Worm (Caenorhabditis elegans) whole organism, midembryonic: Measurements from ENCODE around the gene ceh-89.

Experiments used
- T22C8.4 ChIP-seq: fragments of 200-800 bp; sonication (Bioruptor generic); IDR thresholded peaks from 2 replicates; pipeline ENCODE4 v1.3.6; 2022; ENCODE audit warnings: missing genetic modification characterization, missing compliant biosample characterization
- cog-1 ChIP-seq: sonication (generic microtip); optimal IDR thresholded peaks from 2 replicates; lab custom pipeline; 2016; ENCODE audit warnings: missing genetic modification characterization, missing compliant biosample characterization
- flt-1 ChIP-seq: fragments of 200-800 bp; sonication (Bioruptor generic); IDR thresholded peaks from 2 replicates; pipeline ENCODE4 v1.3.6; 2022; ENCODE audit warnings: missing genetic modification characterization, missing compliant biosample characterization
- klf-2 ChIP-seq: fragments of 200-800 bp; sonication (Bioruptor generic); conservative IDR thresholded peaks from 2 replicates; pipeline ENCODE4 v1.3.6; 2022; ENCODE audit warnings: missing genetic modification reagents, missing genetic modification characterization, missing compliant biosample characterization
- med-1 ChIP-seq: sonication (generic microtip); optimal IDR thresholded peaks from 2 replicates; lab custom pipeline; 2017; ENCODE audit warnings: missing genetic modification characterization, mild to moderate bottlenecking, missing compliant biosample characterization, antibody characterized with exemption, missing genetic modification reagents; ENCODE audit not compliant: insufficient read depth
- ref-1 ChIP-seq: fragments of 200-800 bp; sonication (Bioruptor generic); conservative IDR thresholded peaks from 2 replicates; pipeline ENCODE4 v1.3.6; 2022; ENCODE audit warnings: missing genetic modification reagents, missing genetic modification characterization, missing compliant biosample characterization
- tab-1 ChIP-seq: fragments of 200-800 bp; sonication (Bioruptor generic); IDR thresholded peaks from 2 replicates; pipeline ENCODE4 v1.3.6; 2022; ENCODE audit warnings: missing genetic modification characterization, missing compliant biosample characterization
- ztf-23 ChIP-seq: fragments of 200-800 bp; sonication (Bioruptor generic); IDR thresholded peaks from 2 replicates; pipeline ENCODE4 v1.3.6; 2022; ENCODE audit warnings: missing genetic modification reagents, missing genetic modification characterization, missing compliant biosample characterization
- ztf-29 ChIP-seq: fragments of 200-800 bp; sonication (Bioruptor generic); IDR thresholded peaks from 2 replicates; pipeline ENCODE4 v1.3.6; 2022; ENCODE audit warnings: missing genetic modification reagents, missing genetic modification characterization, missing compliant biosample characterization

Gene ceh-89

DNA sequence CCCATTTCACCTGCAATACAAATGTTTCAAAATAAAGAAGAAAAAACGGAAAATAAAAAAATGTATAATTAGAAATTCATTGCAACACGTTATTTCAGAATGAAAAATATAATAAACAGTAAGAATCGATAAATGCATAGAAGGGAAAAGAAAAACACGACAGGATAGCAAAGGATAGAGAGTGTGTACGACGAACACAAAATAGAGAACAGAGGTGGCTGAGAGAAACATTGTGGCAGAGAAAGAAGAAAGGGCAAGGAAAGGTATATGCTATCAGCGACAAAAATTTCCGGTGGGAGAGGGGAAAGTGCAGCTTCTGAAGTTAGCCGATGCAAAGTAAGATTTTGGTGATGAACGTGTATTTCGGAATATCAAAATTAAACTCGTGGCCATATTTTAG, 15.9 kb upstream of the ceh-89 start, which contains the start of gene F28H6.6:
Gene F28H6.6 (minus strand): TSS at position 10 of the 400 bp plus-strand sequence.
- no peak for TF ChIP-seq cog-1 (tag; lab: Kevin White, UChicago)
- TF ChIP-seq ref-1 (GFP tag; lab: Robert Waterston, UW) = no peak
- no peak for TF ChIP-seq tab-1 (GFP tag; lab: Robert Waterston, UW)
- TF ChIP-seq T22C8.4 = no peak
- TF ChIP-seq flt-1 = no peak
- TF ChIP-seq klf-2 = no peak
- no peak for TF ChIP-seq med-1 (GFP tag; lab: Kevin White, UChicago)
- TF ChIP-seq ztf-29 = no peak

DNA sequence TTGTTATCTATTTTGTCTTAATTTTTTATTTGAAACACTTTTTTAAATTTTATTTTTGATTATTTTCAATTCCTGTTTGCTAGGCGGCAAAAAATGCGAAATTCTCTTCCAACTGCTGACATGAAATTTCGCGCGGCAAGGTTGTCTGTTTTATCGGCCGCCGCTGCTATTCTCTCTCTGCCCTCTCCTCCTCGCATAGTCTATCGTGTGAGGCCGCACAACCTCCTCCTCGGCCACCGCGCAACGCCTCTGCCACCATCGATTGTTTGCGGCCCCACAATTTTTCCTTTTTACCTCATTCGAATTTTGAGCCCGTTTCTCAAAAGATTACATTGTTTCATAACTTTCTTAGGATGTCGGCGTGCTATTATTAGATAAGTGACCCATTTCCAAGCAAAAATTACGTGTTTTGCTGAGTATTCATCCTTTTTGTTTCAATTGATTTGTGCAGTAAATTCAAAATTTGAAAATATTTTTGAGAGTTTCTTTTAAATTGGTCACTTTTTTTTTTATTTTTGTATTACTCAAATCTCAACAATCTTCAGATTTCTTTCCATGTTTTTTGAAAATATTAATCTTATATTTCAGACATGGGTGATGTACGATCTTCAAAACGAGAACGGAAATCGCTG, 14.3 kb upstream of the ceh-89 start, which contains the start of gene F28H6.4:
Gene F28H6.4 (plus strand): TSS at position 582 of the 632 bp plus-strand sequence.
- peak; percentile 43; the same call in 1 of the 2 replicates for TF ChIP-seq T22C8.4
- no peak for TF ChIP-seq cog-1 (tag; lab: Kevin White, UChicago)

DNA sequence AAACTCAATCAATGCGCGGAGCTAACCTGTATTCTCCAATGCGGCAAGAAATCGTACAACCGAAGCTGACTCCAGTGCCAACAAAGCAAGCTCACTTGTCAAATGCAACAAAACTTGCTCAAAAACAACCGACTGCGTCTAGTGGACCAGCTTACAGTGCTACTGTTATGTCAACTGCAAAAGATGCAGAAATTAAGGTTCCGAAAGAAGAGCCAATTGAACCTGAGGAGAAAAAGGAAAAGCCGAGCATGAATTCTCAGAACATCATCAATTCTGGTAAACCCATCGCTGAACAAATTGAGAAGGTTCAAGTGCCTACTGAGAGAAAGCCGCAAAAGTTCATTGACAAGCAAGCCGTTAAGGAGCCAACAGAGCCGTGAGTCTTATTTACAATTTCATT, 10.3 kb upstream of the ceh-89 start:
- TF ChIP-seq tab-1 (GFP tag; lab: Robert Waterston, UW) (no peak), klf-2 (no peak), med-1 (GFP tag; lab: Kevin White, UChicago) (no peak), T22C8.4 (no peak), cog-1 (tag; lab: Kevin White, UChicago) (no peak), ref-1 (GFP tag; lab: Robert Waterston, UW) (no peak), ztf-23 (GFP tag; lab: Robert Waterston, UW) (no peak), flt-1 (no peak), ztf-29 (no peak)

DNA sequence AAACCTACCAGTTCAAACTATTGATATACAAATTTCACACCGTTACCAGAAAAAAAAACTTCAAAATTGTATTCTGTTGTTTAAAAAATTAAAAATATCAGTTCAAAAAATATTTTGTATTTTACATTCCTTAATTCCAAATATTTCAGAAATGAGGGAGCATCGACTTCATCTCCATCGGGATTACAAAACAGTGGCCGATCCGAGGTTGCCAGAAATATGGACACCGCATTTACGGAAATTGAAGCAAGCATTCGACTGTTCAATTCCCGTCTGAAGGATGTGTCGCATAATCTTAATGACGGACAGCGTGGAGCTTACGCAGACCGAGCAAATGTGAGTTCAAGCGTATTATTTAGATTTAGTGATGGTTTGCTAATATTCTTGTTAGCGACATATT, 9.1 kb upstream of the ceh-89 start:
- TF ChIP-seq flt-1 = no peak
- TF ChIP-seq T22C8.4 = no peak
- TF ChIP-seq klf-2 = no peak
- TF ChIP-seq ref-1 (GFP tag; lab: Robert Waterston, UW) = no peak
- TF ChIP-seq cog-1 (tag; lab: Kevin White, UChicago) = no peak
- TF ChIP-seq ztf-23 (GFP tag; lab: Robert Waterston, UW) = no peak

DNA sequence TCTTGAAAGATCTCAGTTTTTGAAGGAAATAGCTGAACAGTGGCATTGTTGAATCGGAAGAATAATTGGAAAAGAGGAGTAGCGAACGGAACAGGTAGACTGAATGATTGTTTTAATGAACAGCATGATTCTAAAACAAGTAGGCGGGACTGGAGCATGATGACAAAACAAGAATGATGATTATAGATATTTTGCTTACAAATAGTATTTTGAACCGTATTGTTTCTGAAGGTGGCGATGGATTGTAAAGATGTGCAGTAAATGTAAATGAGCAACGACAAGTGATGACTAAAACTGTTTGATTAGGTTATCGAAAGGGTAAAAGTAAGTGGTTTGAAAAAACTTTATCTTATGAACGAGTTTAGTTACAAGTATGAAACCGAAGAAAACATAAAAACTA, 7.5 kb upstream of the ceh-89 start, which contains the start of gene F28H6.8:
Gene F28H6.8 (minus strand): TSS at position 101 of the 400 bp plus-strand sequence.
- TF ChIP-seq cog-1 (tag; lab: Kevin White, UChicago) (no peak), ztf-29 (no peak), med-1 (GFP tag; lab: Kevin White, UChicago) (no peak), tab-1 (GFP tag; lab: Robert Waterston, UW) (no peak), T22C8.4 (no peak), flt-1 (no peak), ztf-23 (GFP tag; lab: Robert Waterston, UW) (no peak), ref-1 (GFP tag; lab: Robert Waterston, UW) (no peak), klf-2 (no peak)

DNA sequence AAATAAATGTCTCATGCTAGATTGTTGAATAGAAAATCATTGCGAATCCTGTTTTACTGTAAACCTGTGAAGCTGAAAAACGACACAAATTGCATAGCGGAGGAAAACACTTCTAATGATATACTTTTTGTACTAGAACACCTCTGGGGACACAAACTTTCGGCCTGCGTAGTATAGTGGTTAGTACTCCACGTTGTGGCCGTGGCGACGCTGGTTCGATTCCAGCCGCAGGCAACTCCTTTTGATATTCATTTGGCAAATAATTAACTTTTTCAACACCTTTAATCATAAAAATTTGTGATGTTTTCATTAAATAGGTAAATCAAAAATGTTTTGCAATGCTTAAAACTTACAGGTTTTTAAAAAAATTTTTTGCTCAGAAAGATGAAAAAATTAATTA, 6.9 kb upstream of the ceh-89 start:
- no peak for TF ChIP-seq ztf-29
- 0 out of 2 replicates have a peak, but pooled peaks have one; percentile 21 for TF ChIP-seq ref-1 (GFP tag; lab: Robert Waterston, UW)
- TF ChIP-seq cog-1 (tag; lab: Kevin White, UChicago) = no peak
- TF ChIP-seq med-1 (GFP tag; lab: Kevin White, UChicago) = no peak
- no peak for TF ChIP-seq ztf-23 (GFP tag; lab: Robert Waterston, UW)
- TF ChIP-seq T22C8.4 = 0 out of 2 replicates have a peak, but pooled peaks have one; percentile 28
- TF ChIP-seq flt-1 = peak; percentile 69

DNA sequence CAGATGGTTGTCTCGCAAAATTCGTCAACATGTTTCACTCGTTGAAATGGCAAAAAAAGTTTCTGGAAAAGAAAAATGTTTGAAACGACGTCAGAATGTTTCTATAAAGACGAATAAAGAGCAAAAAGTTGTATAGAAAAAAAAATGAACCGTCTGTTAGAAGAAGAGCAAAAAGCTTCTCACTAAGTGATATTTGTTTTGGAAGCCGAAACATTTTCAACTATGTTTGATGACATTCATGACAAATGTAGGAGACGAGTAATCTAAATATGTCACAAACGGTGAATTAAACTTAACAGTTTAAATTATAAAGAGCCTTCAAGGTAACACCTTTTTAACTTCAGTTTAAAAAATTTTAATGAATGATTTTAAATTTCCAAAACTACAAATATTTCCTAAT, 1.7 kb upstream of the ceh-89 start, which contains the start of gene nkat-1:
Gene nkat-1 (minus strand): TSS at position 101 of the 400 bp plus-strand sequence.
- TF ChIP-seq med-1 (GFP tag; lab: Kevin White, UChicago) (no peak), ztf-29 (no peak), tab-1 (GFP tag; lab: Robert Waterston, UW) (no peak), ztf-23 (GFP tag; lab: Robert Waterston, UW) (no peak), flt-1 (no peak), ref-1 (GFP tag; lab: Robert Waterston, UW) (no peak), T22C8.4 (no peak), cog-1 (tag; lab: Kevin White, UChicago) (no peak), klf-2 (no peak)

DNA sequence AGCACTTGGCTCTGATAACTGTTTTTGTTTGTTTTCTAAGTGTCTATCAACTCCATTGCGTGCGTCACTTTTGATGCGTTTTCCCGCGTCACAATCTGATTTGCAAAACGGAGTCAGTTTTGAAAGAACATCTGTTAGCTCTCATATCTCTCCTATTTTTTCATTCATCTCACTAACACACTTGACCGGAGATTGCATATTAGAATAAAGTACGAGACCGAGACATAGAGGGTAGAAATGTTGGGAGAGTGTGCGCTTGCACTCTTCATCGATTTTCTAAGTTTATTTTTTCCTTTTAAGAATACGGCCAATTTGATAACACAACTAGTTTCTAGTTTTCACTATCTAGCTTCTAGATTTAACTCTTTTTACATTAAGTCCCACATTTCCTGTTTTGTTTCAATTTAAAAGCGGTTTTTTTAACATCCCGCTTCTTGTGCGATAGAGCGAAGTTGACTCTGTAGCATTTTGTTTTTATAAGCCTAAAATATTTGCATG, 353 bp upstream of the ceh-89 start:
- TF ChIP-seq flt-1 (no peak), ztf-23 (GFP tag; lab: Robert Waterston, UW) (no peak), cog-1 (tag; lab: Kevin White, UChicago) (no peak), med-1 (GFP tag; lab: Kevin White, UChicago) (no peak), tab-1 (GFP tag; lab: Robert Waterston, UW) (no peak), klf-2 (no peak), ref-1 (GFP tag; lab: Robert Waterston, UW) (no peak)

DNA sequence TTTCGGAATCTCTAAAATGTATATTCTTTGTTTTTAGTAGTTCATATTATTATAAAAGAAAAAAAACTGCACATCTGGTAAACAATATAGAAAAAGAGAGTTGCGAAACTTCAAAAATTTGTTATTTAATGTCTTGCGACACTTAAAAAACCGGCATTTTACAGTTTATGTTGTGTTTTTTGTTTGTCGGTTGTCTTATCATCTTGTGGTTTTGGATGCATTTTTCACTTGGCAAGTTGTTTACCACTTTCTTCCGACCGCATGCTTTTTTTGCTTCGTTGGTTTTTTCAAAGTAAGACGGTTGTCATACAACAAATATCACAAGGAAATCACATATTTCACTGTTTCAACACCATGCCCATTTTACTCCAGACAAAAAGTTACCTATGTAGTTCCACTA, 3.9 kb downstream of the ceh-89 start:
- no peak for TF ChIP-seq med-1 (GFP tag; lab: Kevin White, UChicago)
- no peak for TF ChIP-seq T22C8.4
- TF ChIP-seq flt-1 = no peak
- no peak for TF ChIP-seq ztf-23 (GFP tag; lab: Robert Waterston, UW)
- no peak for TF ChIP-seq ztf-29
- TF ChIP-seq tab-1 (GFP tag; lab: Robert Waterston, UW) = no peak
- no peak for TF ChIP-seq klf-2
- no peak for TF ChIP-seq ref-1 (GFP tag; lab: Robert Waterston, UW)
- no peak for TF ChIP-seq cog-1 (tag; lab: Kevin White, UChicago)

DNA sequence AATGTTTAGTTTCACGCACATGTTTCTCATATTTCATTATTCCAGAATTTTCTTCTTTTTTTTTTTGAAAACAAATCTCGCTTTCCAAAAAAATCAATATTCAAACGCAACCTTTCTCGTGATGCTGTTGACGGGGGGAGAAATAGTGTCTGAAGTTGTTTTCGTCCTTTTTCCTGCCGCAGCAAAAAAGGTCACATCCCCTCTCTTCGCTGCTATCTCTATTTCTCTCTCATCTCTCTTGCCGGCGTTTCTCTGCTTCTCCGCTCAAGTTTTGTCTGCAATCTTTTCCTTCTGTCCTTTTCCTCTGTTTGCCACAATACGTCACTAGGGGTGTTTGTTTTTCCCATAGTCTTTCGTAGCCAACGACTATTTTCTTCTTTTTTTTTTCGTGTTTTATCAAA, 5.0 kb downstream of the ceh-89 start:
- TF ChIP-seq T22C8.4 (no peak), ref-1 (GFP tag; lab: Robert Waterston, UW) (no peak), cog-1 (tag; lab: Kevin White, UChicago) (peak; percentile 14), klf-2 (no peak), tab-1 (GFP tag; lab: Robert Waterston, UW) (peak; percentile 28; the same call in 1 of the 2 replicates), flt-1 (no peak)
